Worm (Caenorhabditis elegans) whole organism, midembryonic: ENCODE measurements around the gene srx-112.

Experiments used
- T22C8.4 ChIP-seq: fragments of 200-800 bp; sonication (Bioruptor generic); IDR thresholded peaks from 2 replicates; pipeline ENCODE4 v1.3.6; 2022; ENCODE audit warnings: missing genetic modification characterization, missing compliant biosample characterization
- cog-1 ChIP-seq: sonication (generic microtip); optimal IDR thresholded peaks from 2 replicates; lab custom pipeline; 2016; ENCODE audit warnings: missing genetic modification characterization, missing compliant biosample characterization
- flt-1 ChIP-seq: fragments of 200-800 bp; sonication (Bioruptor generic); IDR thresholded peaks from 2 replicates; pipeline ENCODE4 v1.3.6; 2022; ENCODE audit warnings: missing genetic modification characterization, missing compliant biosample characterization
- klf-2 ChIP-seq: fragments of 200-800 bp; sonication (Bioruptor generic); conservative IDR thresholded peaks from 2 replicates; pipeline ENCODE4 v1.3.6; 2022; ENCODE audit warnings: missing genetic modification reagents, missing genetic modification characterization, missing compliant biosample characterization
- med-1 ChIP-seq: sonication (generic microtip); optimal IDR thresholded peaks from 2 replicates; lab custom pipeline; 2017; ENCODE audit warnings: missing genetic modification characterization, mild to moderate bottlenecking, missing compliant biosample characterization, antibody characterized with exemption, missing genetic modification reagents; ENCODE audit not compliant: insufficient read depth
- ref-1 ChIP-seq: fragments of 200-800 bp; sonication (Bioruptor generic); conservative IDR thresholded peaks from 2 replicates; pipeline ENCODE4 v1.3.6; 2022; ENCODE audit warnings: missing genetic modification reagents, missing genetic modification characterization, missing compliant biosample characterization
- tab-1 ChIP-seq: fragments of 200-800 bp; sonication (Bioruptor generic); IDR thresholded peaks from 2 replicates; pipeline ENCODE4 v1.3.6; 2022; ENCODE audit warnings: missing genetic modification characterization, missing compliant biosample characterization
- ztf-23 ChIP-seq: fragments of 200-800 bp; sonication (Bioruptor generic); IDR thresholded peaks from 2 replicates; pipeline ENCODE4 v1.3.6; 2022; ENCODE audit warnings: missing genetic modification reagents, missing genetic modification characterization, missing compliant biosample characterization
- ztf-29 ChIP-seq: fragments of 200-800 bp; sonication (Bioruptor generic); IDR thresholded peaks from 2 replicates; pipeline ENCODE4 v1.3.6; 2022; ENCODE audit warnings: missing genetic modification reagents, missing genetic modification characterization, missing compliant biosample characterization

The srx-112 gene

ce11 chrII:3747405-3747804 is 17.0 kb downstream of the srx-112 start, which contains the start of gene fbxb-92:
fbxb-92 (minus strand) TSS chrII:3747505.
- no peak for TF ChIP-seq ztf-23
- TF ChIP-seq tab-1, result no peak
- TF ChIP-seq klf-2 (GFP tag; lab: Robert Waterston, UW), result no peak
- TF ChIP-seq T22C8.4 (GFP tag; lab: Robert Waterston, UW), result no peak
- no peak for TF ChIP-seq ref-1 (GFP tag; lab: Robert Waterston, UW)
- no peak for TF ChIP-seq flt-1 (GFP tag; lab: Robert Waterston, UW)
- no peak for TF ChIP-seq cog-1 (tag; lab: Kevin White, UChicago)
- TF ChIP-seq ztf-29 (GFP tag; lab: Robert Waterston, UW), result no peak
- no peak for TF ChIP-seq med-1

- no peak for TF ChIP-seq cog-1 (tag; lab: Kevin White, UChicago)
- no peak for TF ChIP-seq med-1
- TF ChIP-seq ref-1 (GFP tag; lab: Robert Waterston, UW), result no peak
- no peak for TF ChIP-seq klf-2 (GFP tag; lab: Robert Waterston, UW)
- no peak for TF ChIP-seq flt-1 (GFP tag; lab: Robert Waterston, UW)
- TF ChIP-seq tab-1, result no peak
- TF ChIP-seq ztf-23, result no peak
- TF ChIP-seq T22C8.4 (GFP tag; lab: Robert Waterston, UW), result no peak
- TF ChIP-seq ztf-29 (GFP tag; lab: Robert Waterston, UW), result no peak
Observed at ce11 chrII:3743684-3744200, 20.6 kb downstream of the srx-112 start, which contains the start of gene nta-1. nta-1 (minus strand) TSS chrII:3743814.

- TF ChIP-seq cog-1 (tag; lab: Kevin White, UChicago) (no peak), ztf-29 (GFP tag; lab: Robert Waterston, UW) (no peak), klf-2 (GFP tag; lab: Robert Waterston, UW) (no peak), ztf-23 (no peak), tab-1 (no peak), med-1 (no peak), T22C8.4 (GFP tag; lab: Robert Waterston, UW) (no peak), ref-1 (GFP tag; lab: Robert Waterston, UW) (no peak), flt-1 (GFP tag; lab: Robert Waterston, UW) (no peak)
Observed at ce11 chrII:3741584-3741983, 22.8 kb downstream of the srx-112 start, which contains the start of gene F12E12.1. F12E12.1 (plus strand) TSS chrII:3741884.

DNA sequence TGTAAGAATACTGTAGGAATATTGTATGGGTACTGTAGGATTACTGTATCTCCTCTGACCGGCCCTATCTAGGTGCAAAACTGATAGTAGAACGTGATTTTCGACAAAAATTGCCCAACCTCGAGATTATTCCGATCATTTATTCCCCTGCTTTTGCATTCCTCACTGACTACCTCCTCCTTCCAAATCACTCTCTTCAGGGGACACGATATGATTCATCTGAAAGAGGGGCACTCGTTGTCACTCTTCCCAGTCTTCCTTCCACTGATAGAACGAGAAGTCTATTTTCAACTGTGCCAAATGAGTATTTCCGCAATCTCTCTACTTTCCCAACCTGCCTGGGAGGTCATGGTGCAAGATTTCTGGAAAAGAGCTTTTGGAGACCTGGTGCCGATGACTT is 24.7 kb downstream of the srx-112 start, which contains the start of gene F12E12.2:
Gene F12E12.2, plus strand, starts transcription at position 301 of the 400 bp plus-strand sequence.
- no peak for TF ChIP-seq ztf-29 (GFP tag; lab: Robert Waterston, UW)
- TF ChIP-seq tab-1, result no peak

DNA sequence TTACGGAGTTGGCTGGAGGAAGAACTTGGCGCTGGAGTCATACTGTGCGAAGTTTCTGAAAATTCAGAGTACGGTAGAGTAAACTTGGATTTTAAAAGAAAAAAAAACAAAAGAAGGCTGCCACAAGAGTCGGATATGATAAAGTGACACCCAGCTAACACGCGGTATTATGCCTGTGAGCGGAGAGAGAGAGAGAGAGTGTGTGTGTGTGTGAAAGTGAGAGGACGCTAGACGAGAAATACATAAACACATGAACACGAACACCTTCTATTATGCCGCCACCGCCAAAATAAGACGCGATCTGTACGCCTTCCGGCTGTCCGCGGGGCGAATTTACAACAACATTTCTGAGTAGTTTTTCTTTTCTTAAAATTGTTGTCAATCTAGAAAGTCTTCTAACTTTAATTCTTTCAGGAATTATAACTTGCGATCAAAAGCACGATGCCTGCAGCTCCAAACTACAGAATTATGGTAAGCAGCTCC is 27.5 kb downstream of the srx-112 start, which contains the start of gene F12E12.6:
Gene F12E12.6, minus strand, starts transcription at position 51 of the 483 bp plus-strand sequence.
- TF ChIP-seq ztf-29 (GFP tag; lab: Robert Waterston, UW), result no peak
- TF ChIP-seq tab-1, result no peak
- no peak for TF ChIP-seq med-1
- TF ChIP-seq klf-2 (GFP tag; lab: Robert Waterston, UW), result no peak
- no peak for TF ChIP-seq ztf-23
- no peak for TF ChIP-seq T22C8.4 (GFP tag; lab: Robert Waterston, UW)
- no peak for TF ChIP-seq flt-1 (GFP tag; lab: Robert Waterston, UW)
- TF ChIP-seq ref-1 (GFP tag; lab: Robert Waterston, UW), result no peak
- TF ChIP-seq cog-1 (tag; lab: Kevin White, UChicago), result no peak

DNA sequence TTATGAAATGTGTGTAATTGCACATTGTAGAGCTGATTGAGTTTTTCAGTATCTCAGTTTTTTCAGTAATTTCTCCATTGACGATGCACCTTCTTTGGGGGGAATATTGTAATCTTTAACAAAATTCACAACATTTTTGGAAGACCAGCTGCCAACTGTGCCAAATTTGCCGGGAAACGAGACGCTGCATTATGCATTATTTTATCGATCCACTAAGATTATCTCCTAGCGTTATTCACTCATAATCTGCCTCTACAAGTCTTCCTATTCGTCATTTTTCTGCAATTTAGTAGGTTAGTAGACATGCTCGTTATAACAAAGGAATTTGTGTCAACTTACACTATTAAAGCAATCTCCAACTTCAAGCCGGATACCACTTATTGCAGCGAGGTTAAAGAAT is 32.7 kb downstream of the srx-112 start, which contains the start of the genes sdz-12 and bath-31:
Gene sdz-12, minus strand, starts transcription at position 101 of the 400 bp plus-strand sequence.
Gene bath-31, plus strand, starts transcription at position 251 of the 400 bp plus-strand sequence.
- no peak for TF ChIP-seq cog-1 (tag; lab: Kevin White, UChicago)
- TF ChIP-seq ztf-23, result no peak
- no peak for TF ChIP-seq T22C8.4 (GFP tag; lab: Robert Waterston, UW)
- no peak for TF ChIP-seq tab-1
- TF ChIP-seq klf-2 (GFP tag; lab: Robert Waterston, UW), result no peak
- TF ChIP-seq flt-1 (GFP tag; lab: Robert Waterston, UW), result no peak
- TF ChIP-seq ztf-29 (GFP tag; lab: Robert Waterston, UW), result no peak
- no peak for TF ChIP-seq med-1
- TF ChIP-seq ref-1 (GFP tag; lab: Robert Waterston, UW), result no peak

DNA sequence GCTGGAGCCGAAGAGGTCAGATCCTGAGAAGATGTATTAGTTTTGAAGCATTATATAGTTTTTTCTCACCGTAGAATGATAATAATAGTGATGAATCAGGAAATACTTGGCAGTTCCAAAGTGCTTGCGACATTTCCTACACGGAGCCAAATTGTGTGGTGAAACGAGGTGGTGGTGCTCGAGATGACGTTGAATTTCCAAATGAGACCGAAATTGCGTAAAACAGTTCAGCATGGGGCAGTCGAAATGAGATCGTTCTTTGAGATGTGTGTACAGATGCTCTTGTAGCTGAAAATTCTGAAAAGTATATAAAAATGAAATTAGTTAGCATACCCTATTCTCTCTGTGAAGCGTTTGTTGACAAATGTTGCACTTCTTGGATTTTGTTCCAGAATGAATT is 36.4 kb downstream of the srx-112 start, which contains the start of gene C46E10.8:
Gene C46E10.8, minus strand, starts transcription at position 101 of the 400 bp plus-strand sequence.
- no peak for TF ChIP-seq ztf-23
- TF ChIP-seq flt-1 (GFP tag; lab: Robert Waterston, UW), result no peak
- TF ChIP-seq tab-1, result no peak
- TF ChIP-seq klf-2 (GFP tag; lab: Robert Waterston, UW), result no peak
- no peak for TF ChIP-seq med-1
- no peak for TF ChIP-seq T22C8.4 (GFP tag; lab: Robert Waterston, UW)
- no peak for TF ChIP-seq ztf-29 (GFP tag; lab: Robert Waterston, UW)
- TF ChIP-seq cog-1 (tag; lab: Kevin White, UChicago), result no peak
- no peak for TF ChIP-seq ref-1 (GFP tag; lab: Robert Waterston, UW)

DNA sequence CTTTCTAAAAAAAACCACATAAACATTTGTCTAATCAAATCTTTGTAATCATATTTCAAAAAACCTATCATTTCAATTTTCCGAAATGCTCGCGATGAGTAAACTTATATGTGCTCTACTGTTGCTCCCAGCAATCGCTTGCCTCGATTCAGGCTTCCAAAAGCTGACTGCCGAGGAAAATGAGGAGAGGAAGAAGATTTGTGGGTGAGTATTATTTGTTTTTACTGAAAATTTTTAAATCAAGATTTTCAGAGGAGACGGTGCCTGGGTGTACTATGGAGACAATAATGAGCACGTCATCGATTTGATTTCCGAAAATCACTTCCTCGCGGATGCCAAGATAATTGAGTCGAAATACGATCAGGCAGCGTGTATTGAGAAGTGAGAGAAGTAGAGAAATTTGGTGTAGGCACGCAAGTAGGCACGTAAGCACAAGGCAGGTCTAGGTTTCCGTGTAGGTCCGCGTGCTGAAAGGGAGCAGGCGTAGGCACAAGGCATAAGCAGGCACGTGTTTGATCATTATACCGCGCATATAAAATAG is 40.1 kb downstream of the srx-112 start, which contains the start of gene C46E10.1:
Gene C46E10.1, plus strand, starts transcription at position 51 of the 541 bp plus-strand sequence.
- no peak for TF ChIP-seq flt-1 (GFP tag; lab: Robert Waterston, UW)
- TF ChIP-seq klf-2 (GFP tag; lab: Robert Waterston, UW), result no peak
- no peak for TF ChIP-seq ztf-29 (GFP tag; lab: Robert Waterston, UW)
- no peak for TF ChIP-seq T22C8.4 (GFP tag; lab: Robert Waterston, UW)
- TF ChIP-seq tab-1, result no peak

DNA sequence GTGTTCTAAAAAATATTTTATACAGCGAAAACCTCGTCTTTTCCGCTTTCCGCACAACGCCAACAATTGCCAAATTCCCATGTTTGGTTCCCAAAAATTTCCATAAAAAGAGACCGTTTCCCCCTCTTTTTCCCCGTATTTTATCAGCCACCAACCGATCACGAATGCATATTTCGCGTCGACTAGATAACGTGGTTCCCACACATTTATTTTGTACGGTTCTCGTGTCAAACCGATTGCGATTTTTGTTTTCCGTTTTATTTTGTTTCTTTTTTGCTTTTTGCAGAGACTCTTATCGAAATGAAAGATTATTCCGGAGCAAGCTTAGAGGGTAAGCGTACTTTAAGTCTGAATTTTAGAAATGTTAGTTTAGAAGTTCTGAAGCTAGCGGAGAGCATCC is 43.4 kb downstream of the srx-112 start, which contains the start of gene C46E10.3:
Gene C46E10.3, plus strand, starts transcription at position 301 of the 400 bp plus-strand sequence.
- no peak for TF ChIP-seq T22C8.4 (GFP tag; lab: Robert Waterston, UW)
- no peak for TF ChIP-seq tab-1
- no peak for TF ChIP-seq klf-2 (GFP tag; lab: Robert Waterston, UW)
- no peak for TF ChIP-seq ref-1 (GFP tag; lab: Robert Waterston, UW)
- no peak for TF ChIP-seq flt-1 (GFP tag; lab: Robert Waterston, UW)
- TF ChIP-seq med-1, result no peak
- no peak for TF ChIP-seq ztf-29 (GFP tag; lab: Robert Waterston, UW)
- TF ChIP-seq cog-1 (tag; lab: Kevin White, UChicago), result no peak
- TF ChIP-seq ztf-23, result no peak
